Fruit fly (Drosophila melanogaster): ENCODE data around the gene Nnp-1.

Gene Nnp-1

DNA sequence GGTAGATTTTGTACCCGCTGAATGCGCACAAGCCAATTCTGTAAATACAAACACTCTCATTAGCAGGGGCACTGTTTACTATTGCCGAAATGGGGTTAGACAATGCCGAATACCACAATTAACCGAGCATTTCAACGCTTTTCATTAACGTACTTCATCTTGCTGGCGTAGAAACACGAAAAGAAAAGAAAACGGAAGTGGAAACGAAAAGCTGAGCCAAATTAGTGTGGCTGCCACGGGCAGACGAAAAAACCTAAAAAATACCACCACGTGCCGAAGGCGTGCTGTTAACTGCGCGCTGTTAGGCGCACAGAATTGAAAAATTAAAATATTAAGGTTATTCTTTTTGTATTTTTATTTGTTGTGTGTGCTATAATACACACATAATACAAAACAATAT, 28.9 kb upstream of the Nnp-1 start, which contains the start of gene RpL24 (continued):
- peak; percentile 73 for TF ChIP-seq CG1621 (tag; optimal IDR thresholded peaks at IDR 0.05)
- TF ChIP-seq CG11902 (GFP tag; optimal IDR thresholded peaks at IDR 0.05) = peak; percentile 36
- peak; percentile 94 for TF ChIP-seq CG6163 (GFP tag; IDR thresholded peaks at IDR 0.05)
- peak; percentile 73 for TF ChIP-seq Hr39 (GFP tag; optimal IDR thresholded peaks at IDR 0.05)
- peak; percentile 78 for TF ChIP-seq CG6792 (GFP tag; optimal IDR thresholded peaks at IDR 0.05)
- TF ChIP-seq Eip75B (GFP tag; optimal IDR thresholded peaks at IDR 0.05) = peak; percentile 89
- peak; percentile 91 for TF ChIP-seq Met (GFP tag; optimal IDR thresholded peaks at IDR 0.05)
- peak; percentile 75 for TF ChIP-seq dac (GFP tag; optimal IDR thresholded peaks at IDR 0.05)
- peak; percentile 41 for TF ChIP-seq CG32006 (GFP tag; optimal IDR thresholded peaks at IDR 0.05)
- peak; percentile 84 for TF ChIP-seq cyc (GFP tag; optimal IDR thresholded peaks at IDR 0.05)
- TF ChIP-seq CG11294 (GFP tag; IDR thresholded peaks at IDR 0.05) = peak; percentile 18; the same call in 1 of the 2 replicates
- peak; percentile 19 to 91 for TF ChIP-seq salr (GFP tag; optimal IDR thresholded peaks at IDR 0.05)
- TF ChIP-seq achi (GFP tag; optimal IDR thresholded peaks at IDR 0.05) = peak; percentile 83
- peak; percentile 87 for TF ChIP-seq CG9139 (GFP tag; optimal IDR thresholded peaks at IDR 0.05)
- TF ChIP-seq CG16779 (tag; optimal IDR thresholded peaks at IDR 0.05) = peak; percentile 82
- TF ChIP-seq ss (GFP tag; optimal IDR thresholded peaks at IDR 0.05) = peak; percentile 84 to 92
- TF ChIP-seq eg (GFP tag; IDR thresholded peaks at IDR 0.05) = peak; percentile 92
- peak; percentile 85 for TF ChIP-seq pdm3 (GFP tag; optimal IDR thresholded peaks at IDR 0.05)
- peak; percentile 72 for TF ChIP-seq Sox14 (GFP tag; optimal IDR thresholded peaks at IDR 0.05)
- peak; percentile 23 for TF ChIP-seq Lpt (GFP tag; optimal IDR thresholded peaks at IDR 0.05)
- TF ChIP-seq CG15336 (GFP tag; IDR thresholded peaks at IDR 0.05) = no peak
- TF ChIP-seq Sox15 (GFP tag; optimal IDR thresholded peaks at IDR 0.05) = peak; percentile 1
- peak; percentile 91 for TF ChIP-seq Sox102F (GFP tag; optimal IDR thresholded peaks at IDR 0.05)
- peak; percentile 96 for TF ChIP-seq Eip78C (GFP tag)
- peak; percentile 82 for TF ChIP-seq Smox (GFP tag; optimal IDR thresholded peaks at IDR 0.05)
- peak; percentile 77 for TF ChIP-seq CG8632 (GFP tag; optimal IDR thresholded peaks at IDR 0.05)
- peak; percentile 86 for TF ChIP-seq CG34406 (GFP tag; optimal IDR thresholded peaks at IDR 0.05)
- peak; percentile 65 for TF ChIP-seq CG3032 (tag; optimal IDR thresholded peaks at IDR 0.05)

DNA sequence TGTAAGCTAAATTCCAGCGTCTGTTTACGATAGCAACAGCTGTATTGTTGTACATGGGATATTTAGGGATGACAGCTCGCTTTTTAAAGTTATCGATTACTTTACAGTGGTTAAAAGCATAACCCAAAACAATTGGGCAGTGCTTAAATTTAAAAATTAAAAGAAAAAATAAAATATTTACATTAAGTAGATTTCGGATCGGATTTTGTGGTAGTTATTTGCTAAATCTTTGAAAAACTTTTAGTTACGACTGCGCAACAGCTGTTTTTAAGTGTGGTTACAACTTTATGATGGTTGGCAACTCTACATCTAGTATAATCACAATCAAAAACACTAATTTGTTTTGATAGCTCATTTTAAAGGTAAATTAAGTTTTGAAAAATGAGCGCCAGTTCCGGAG, 21.3 kb upstream of the Nnp-1 start, which contains the start of the genes Ing5 and CG7099:
Gene Ing5 (minus strand): TSS at position 58 of the 400 bp plus-strand sequence.
Gene CG7099 (plus strand): TSS at position 317 of the 400 bp plus-strand sequence.
- peak; percentile 19 for TF ChIP-seq Hr38 (GFP tag; optimal IDR thresholded peaks at IDR 0.05)
- TF ChIP-seq dsx (GFP tag; optimal IDR thresholded peaks at IDR 0.05; ENCODE audit: poor library complexity, severe bottlenecking) = peak; percentile 88
- TF ChIP-seq ss (GFP tag; optimal IDR thresholded peaks at IDR 0.05) = peak in 1 of 2 experiments; percentile 89
- no peak for TF ChIP-seq vri (GFP tag; optimal IDR thresholded peaks at IDR 0.05)
- peak; percentile 93 for TF ChIP-seq CG10669 (GFP tag; optimal IDR thresholded peaks at IDR 0.05)
- TF ChIP-seq CG6163 (GFP tag; IDR thresholded peaks at IDR 0.05) = peak; percentile 96
- TF ChIP-seq topi (GFP tag; optimal IDR thresholded peaks at IDR 0.05) = peak; percentile 95
- TF ChIP-seq CG34406 (GFP tag; optimal IDR thresholded peaks at IDR 0.05) = peak; percentile 96
- TF ChIP-seq CG6854 (GFP tag; optimal IDR thresholded peaks at IDR 0.05) = peak; percentile 82
- TF ChIP-seq Eip78C (GFP tag) = peak; percentile 98
- peak; percentile 96 for TF ChIP-seq achi (GFP tag; optimal IDR thresholded peaks at IDR 0.05)
- TF ChIP-seq CG6792 (GFP tag; optimal IDR thresholded peaks at IDR 0.05) = peak; percentile 93
- TF ChIP-seq Lpt (GFP tag; optimal IDR thresholded peaks at IDR 0.05) = peak; percentile 90
- peak; percentile 93 for TF ChIP-seq net (GFP tag; optimal IDR thresholded peaks at IDR 0.05)
- peak; percentile 95 for TF ChIP-seq Met (GFP tag; optimal IDR thresholded peaks at IDR 0.05)
- TF ChIP-seq Ets96B (tag; optimal IDR thresholded peaks at IDR 0.05) = peak; percentile 94
- TF ChIP-seq svp (GFP tag) = no peak
- TF ChIP-seq pdm3 (GFP tag; optimal IDR thresholded peaks at IDR 0.05) = peak; percentile 95
- TF ChIP-seq CG1621 (tag; optimal IDR thresholded peaks at IDR 0.05) = peak; percentile 86
- peak; percentile 92 for TF ChIP-seq Eip93F (GFP tag; optimal IDR thresholded peaks at IDR 0.05)
- TF ChIP-seq CG7368 (GFP tag; optimal IDR thresholded peaks at IDR 0.05) = peak; percentile 90
- peak; percentile 84 for TF ChIP-seq fd59A (GFP tag; optimal IDR thresholded peaks at IDR 0.05)
- peak; percentile 97 for TF ChIP-seq CG10631 (GFP tag; optimal IDR thresholded peaks at IDR 0.05)
- peak; percentile 91 for TF ChIP-seq CG4318 (GFP tag; optimal IDR thresholded peaks at IDR 0.05)
- peak; percentile 96 for TF ChIP-seq Sox102F (GFP tag; optimal IDR thresholded peaks at IDR 0.05)
- peak; percentile 86 for TF ChIP-seq CG8119 (GFP tag; IDR thresholded peaks at IDR 0.05)
- TF ChIP-seq fd85E (GFP tag; optimal IDR thresholded peaks at IDR 0.05) = no peak
- TF ChIP-seq CG9139 (GFP tag; optimal IDR thresholded peaks at IDR 0.05) = no peak
- peak; percentile 93 for TF ChIP-seq Eip75B (GFP tag; optimal IDR thresholded peaks at IDR 0.05)
- peak; percentile 92 for TF ChIP-seq CG11762 (GFP tag; optimal IDR thresholded peaks at IDR 0.05; ENCODE audit: insufficient read depth)
- TF ChIP-seq cyc (GFP tag; optimal IDR thresholded peaks at IDR 0.05) = peak; percentile 95
- TF ChIP-seq CG31627 (GFP tag; optimal IDR thresholded peaks at IDR 0.05) = peak; percentile 96
- TF ChIP-seq Hr4 (GFP tag; optimal IDR thresholded peaks at IDR 0.05) = peak; percentile 96
- peak; percentile 96 for TF ChIP-seq eg (GFP tag; IDR thresholded peaks at IDR 0.05)
- TF ChIP-seq CG8319 (GFP tag; optimal IDR thresholded peaks at IDR 0.05) = peak; percentile 90
- TF ChIP-seq CG16779 (tag; optimal IDR thresholded peaks at IDR 0.05) = no peak

All from whole organism, prepupa.